Worm (Caenorhabditis elegans) whole organism, midembryonic: ENCODE measurements around the gene hlh-29.
"Not testable (repeated sequence)": the region's sequence is repeated elsewhere in the genome, so short reads cannot be mapped to it uniquely, and the experiment has no call there.

Source experiments
- T22C8.4 ChIP-seq: fragments of 200-800 bp; sonication (Bioruptor generic); IDR thresholded peaks from 2 replicates; pipeline ENCODE4 v1.3.6; 2022; ENCODE audit warnings: missing genetic modification characterization, missing compliant biosample characterization
- cog-1 ChIP-seq: sonication (generic microtip); optimal IDR thresholded peaks from 2 replicates; lab custom pipeline; 2016; ENCODE audit warnings: missing genetic modification characterization, missing compliant biosample characterization
- flt-1 ChIP-seq: fragments of 200-800 bp; sonication (Bioruptor generic); IDR thresholded peaks from 2 replicates; pipeline ENCODE4 v1.3.6; 2022; ENCODE audit warnings: missing genetic modification characterization, missing compliant biosample characterization
- klf-2 ChIP-seq: fragments of 200-800 bp; sonication (Bioruptor generic); conservative IDR thresholded peaks from 2 replicates; pipeline ENCODE4 v1.3.6; 2022; ENCODE audit warnings: missing genetic modification reagents, missing genetic modification characterization, missing compliant biosample characterization
- med-1 ChIP-seq: sonication (generic microtip); optimal IDR thresholded peaks from 2 replicates; lab custom pipeline; 2017; ENCODE audit warnings: missing genetic modification characterization, mild to moderate bottlenecking, missing compliant biosample characterization, antibody characterized with exemption, missing genetic modification reagents; ENCODE audit not compliant: insufficient read depth
- ref-1 ChIP-seq: fragments of 200-800 bp; sonication (Bioruptor generic); conservative IDR thresholded peaks from 2 replicates; pipeline ENCODE4 v1.3.6; 2022; ENCODE audit warnings: missing genetic modification reagents, missing genetic modification characterization, missing compliant biosample characterization
- tab-1 ChIP-seq: fragments of 200-800 bp; sonication (Bioruptor generic); IDR thresholded peaks from 2 replicates; pipeline ENCODE4 v1.3.6; 2022; ENCODE audit warnings: missing genetic modification characterization, missing compliant biosample characterization
- ztf-23 ChIP-seq: fragments of 200-800 bp; sonication (Bioruptor generic); IDR thresholded peaks from 2 replicates; pipeline ENCODE4 v1.3.6; 2022; ENCODE audit warnings: missing genetic modification reagents, missing genetic modification characterization, missing compliant biosample characterization
- ztf-29 ChIP-seq: fragments of 200-800 bp; sonication (Bioruptor generic); IDR thresholded peaks from 2 replicates; pipeline ENCODE4 v1.3.6; 2022; ENCODE audit warnings: missing genetic modification reagents, missing genetic modification characterization, missing compliant biosample characterization

Gene hlh-29

ce11 chrX:17548539-17548938, at the start of gene hlh-29:
TSS of gene hlh-29 (minus strand) at chrX:17548639.
- not testable (repeated sequence) for TF ChIP-seq T22C8.4 (GFP tag; lab: Robert Waterston, UW); klf-2 (GFP tag; lab: Robert Waterston, UW); med-1 (GFP tag; lab: Kevin White, UChicago)

ce11 chrX:17579779-17580178, 31.3 kb upstream of the hlh-29 start, which contains the start of gene frpr-7:
TSS of gene frpr-7 (minus strand) at chrX:17579879.
- TF ChIP-seq tab-1 (GFP tag; lab: Robert Waterston, UW) = no peak

- TF ChIP-seq cog-1; tab-1 (GFP tag; lab: Robert Waterston, UW); ref-1: not testable (repeated sequence)
Measured at ce11 chrX:17579011-17579410, 30.6 kb upstream of the hlh-29 start, which contains the start of gene F39B3.3. TSS of gene F39B3.3 (minus strand) at chrX:17579111.

- TF ChIP-seq T22C8.4 (GFP tag; lab: Robert Waterston, UW) = no peak
- no peak for TF ChIP-seq ref-1
- no peak for TF ChIP-seq tab-1 (GFP tag; lab: Robert Waterston, UW)
- no peak for TF ChIP-seq flt-1 (GFP tag; lab: Robert Waterston, UW)
- TF ChIP-seq ztf-29 (GFP tag; lab: Robert Waterston, UW) = no peak
- no peak for TF ChIP-seq ztf-23
- TF ChIP-seq med-1 (GFP tag; lab: Kevin White, UChicago) = no peak
- no peak for TF ChIP-seq cog-1
- TF ChIP-seq klf-2 (GFP tag; lab: Robert Waterston, UW) = no peak
Measured at ce11 chrX:17567378-17567777, 18.9 kb upstream of the hlh-29 start, which contains the start of gene F39B3.7. TSS of gene F39B3.7 (minus strand) at chrX:17567478.

ce11 chrX:17563411-17563810, 15.0 kb upstream of the hlh-29 start, which contains the start of gene F31A3.5:
TSS of gene F31A3.5 (minus strand) at chrX:17563610.
- TF ChIP-seq ztf-23 (no peak), T22C8.4 (GFP tag; lab: Robert Waterston, UW) (no peak), flt-1 (GFP tag; lab: Robert Waterston, UW) (no peak), cog-1 (no peak), ref-1 (no peak), tab-1 (GFP tag; lab: Robert Waterston, UW) (no peak), ztf-29 (GFP tag; lab: Robert Waterston, UW) (no peak)

ce11 chrX:17562195-17562594, 13.8 kb upstream of the hlh-29 start:
- TF ChIP-seq ref-1 (no peak), tab-1 (GFP tag; lab: Robert Waterston, UW) (0 out of 2 replicates have a peak, but pooled peaks have one; percentile 11)

ce11 chrX:17553772-17554171, 5.3 kb upstream of the hlh-29 start:
- TF ChIP-seq tab-1 (GFP tag; lab: Robert Waterston, UW) (no peak), T22C8.4 (GFP tag; lab: Robert Waterston, UW) (no peak), flt-1 (GFP tag; lab: Robert Waterston, UW) (no peak), ztf-23 (no peak), klf-2 (GFP tag; lab: Robert Waterston, UW) (no peak), ref-1 (no peak), ztf-29 (GFP tag; lab: Robert Waterston, UW) (no peak), cog-1 (no peak)

- TF ChIP-seq ztf-23; med-1 (GFP tag; lab: Kevin White, UChicago); ztf-29 (GFP tag; lab: Robert Waterston, UW): not testable (repeated sequence)
Measured at ce11 chrX:17550755-17551154, 2.3 kb upstream of the hlh-29 start, which contains the start of gene hlh-28. TSS of gene hlh-28 (plus strand) at chrX:17551055.

- TF ChIP-seq cog-1 (no peak), ztf-23 (peak; percentile 45; the same call in 1 of the 2 replicates)
Measured at ce11 chrX:17545498-17545897, 2.9 kb downstream of the hlh-29 start.

ce11 chrX:17544349-17544936, 4.0 kb downstream of the hlh-29 start:
- TF ChIP-seq med-1 (GFP tag; lab: Kevin White, UChicago) = no peak
- TF ChIP-seq tab-1 (GFP tag; lab: Robert Waterston, UW) = no peak
- TF ChIP-seq flt-1 (GFP tag; lab: Robert Waterston, UW) = peak; percentile 67
- TF ChIP-seq ref-1 = no peak
- no peak for TF ChIP-seq ztf-29 (GFP tag; lab: Robert Waterston, UW)
- TF ChIP-seq ztf-23 = peak; percentile 75; the same call in 1 of the 2 replicates
- TF ChIP-seq klf-2 (GFP tag; lab: Robert Waterston, UW) = 0 out of 2 replicates have a peak, but pooled peaks have one; percentile 35
- TF ChIP-seq cog-1 = peak; percentile 42
- peak; percentile 68 for TF ChIP-seq T22C8.4 (GFP tag; lab: Robert Waterston, UW)

ce11 chrX:17539968-17540367, 8.5 kb downstream of the hlh-29 start:
- TF ChIP-seq ref-1 = no peak
- no peak for TF ChIP-seq ztf-23
- TF ChIP-seq tab-1 (GFP tag; lab: Robert Waterston, UW) = no peak
- TF ChIP-seq T22C8.4 (GFP tag; lab: Robert Waterston, UW) = no peak
- TF ChIP-seq flt-1 (GFP tag; lab: Robert Waterston, UW) = no peak
- no peak for TF ChIP-seq cog-1
- no peak for TF ChIP-seq ztf-29 (GFP tag; lab: Robert Waterston, UW)
- TF ChIP-seq klf-2 (GFP tag; lab: Robert Waterston, UW) = no peak
- TF ChIP-seq med-1 (GFP tag; lab: Kevin White, UChicago) = no peak
